Worm (Caenorhabditis elegans) whole organism, young adult: ENCODE measurements around the gene far-8.

Source experiments
- B0261.1 ChIP-seq: sonication (generic microtip); optimal IDR thresholded peaks from 2 replicates; lab custom pipeline; 2016; ENCODE audit warnings: mild to moderate bottlenecking, missing genetic modification characterization, moderate library complexity, missing compliant biosample characterization
- B0336.3 ChIP-seq: fragments of 200-800 bp; sonication (Bioruptor generic); IDR thresholded peaks from 2 replicates; pipeline ENCODE4 v1.3.6; 2022; ENCODE audit warnings: missing genetic modification characterization, missing compliant biosample characterization
- D2030.7 ChIP-seq: fragments of 200-800 bp; sonication (Bioruptor generic); IDR thresholded peaks from 2 replicates; pipeline ENCODE4 v1.3.6; 2022; ENCODE audit warnings: missing genetic modification reagents, missing genetic modification characterization, missing compliant biosample characterization
- F23B12.7 ChIP-seq: sonication (generic microtip); optimal IDR thresholded peaks from 2 replicates; lab custom pipeline; 2017; ENCODE audit warnings: missing genetic modification characterization, mild to moderate bottlenecking, missing compliant biosample characterization, antibody characterized with exemption, moderate library complexity; ENCODE audit not compliant: insufficient read depth
- F49E8.2 ChIP-seq: sonication (generic microtip); optimal IDR thresholded peaks from 3 replicates; lab custom pipeline; 2017; ENCODE audit warnings: missing genetic modification characterization, mild to moderate bottlenecking, missing compliant biosample characterization, antibody characterized with exemption, moderate library complexity; ENCODE audit not compliant: insufficient read depth
- F57C9.4 ChIP-seq: sonication (generic microtip); optimal IDR thresholded peaks from 2 replicates; lab custom pipeline; 2017; ENCODE audit warnings: mild to moderate bottlenecking, missing genetic modification characterization, missing compliant biosample characterization
- T07F8.4 ChIP-seq: sonication (generic microtip); optimal IDR thresholded peaks from 2 replicates; lab custom pipeline; 2016; ENCODE audit warnings: mild to moderate bottlenecking, missing genetic modification characterization, moderate library complexity, missing compliant biosample characterization
- Y53F4B.3 ChIP-seq: fragments of 200-800 bp; sonication (Bioruptor generic); IDR thresholded peaks from 2 replicates; pipeline ENCODE4 v1.3.6; 2022; ENCODE audit warnings: missing genetic modification reagents, missing genetic modification characterization, missing compliant biosample characterization
- Y56A3A.18 ChIP-seq: fragments of 200-800 bp; sonication (Bioruptor generic); IDR thresholded peaks from 2 replicates; pipeline ENCODE4 v1.3.6; 2022; ENCODE audit warnings: missing genetic modification reagents, missing genetic modification characterization, missing compliant biosample characterization
- ZK185.1 ChIP-seq: sonication (generic microtip); optimal IDR thresholded peaks from 2 replicates; lab custom pipeline; 2016; ENCODE audit warnings: mild to moderate bottlenecking, missing genetic modification characterization, missing compliant biosample characterization; ENCODE audit not compliant: poor library complexity, severe bottlenecking
- aptf-3 ChIP-seq: fragments of 200-800 bp; sonication (Bioruptor generic); IDR thresholded peaks from 2 replicates; pipeline ENCODE4 v1.3.6; 2022; ENCODE audit warnings: missing genetic modification characterization, missing compliant biosample characterization
- attf-3 ChIP-seq: fragments of 200-800 bp; sonication (Bioruptor generic); conservative IDR thresholded peaks from 2 replicates; pipeline ENCODE4 v1.3.6; 2022; ENCODE audit warnings: missing genetic modification reagents, missing genetic modification characterization, missing compliant biosample characterization
- bed-2 ChIP-seq: fragments of 200-800 bp; sonication (Bioruptor generic); IDR thresholded peaks from 2 replicates; pipeline ENCODE4 v1.3.6; 2022; ENCODE audit warnings: missing genetic modification reagents, missing genetic modification characterization, missing compliant biosample characterization
- chd-7 ChIP-seq: sonication (generic microtip); optimal IDR thresholded peaks from 2 replicates; lab custom pipeline; 2016; ENCODE audit warnings: mild to moderate bottlenecking, missing genetic modification characterization, moderate library complexity, missing compliant biosample characterization
- egrh-3 ChIP-seq: fragments of 200-800 bp; sonication (Bioruptor generic); IDR thresholded peaks from 2 replicates; pipeline ENCODE4 v1.3.6; 2022; ENCODE audit warnings: missing genetic modification reagents, missing genetic modification characterization, missing compliant biosample characterization
- hlh-12 ChIP-seq: sonication (generic microtip); optimal IDR thresholded peaks from 2 replicates; lab custom pipeline; 2016; ENCODE audit warnings: missing genetic modification characterization, missing compliant biosample characterization
- hmg-1.2 ChIP-seq: fragments of 200-800 bp; sonication (Bioruptor generic); IDR thresholded peaks from 2 replicates; pipeline ENCODE4 v1.3.6; 2022; ENCODE audit warnings: missing genetic modification reagents, missing genetic modification characterization, missing compliant biosample characterization
- lsy-27 ChIP-seq: sonication (generic microtip); optimal IDR thresholded peaks from 2 replicates; lab custom pipeline; 2017; ENCODE audit warnings: missing genetic modification characterization, mild to moderate bottlenecking, missing compliant biosample characterization, antibody characterized with exemption, missing genotype, borderline replicate concordance; ENCODE audit not compliant: insufficient read depth
- madf-8 ChIP-seq: fragments of 200-800 bp; sonication (Bioruptor generic); conservative IDR thresholded peaks from 2 replicates; pipeline ENCODE4 v1.3.6; 2022; ENCODE audit warnings: missing genetic modification reagents, missing genetic modification characterization, missing compliant biosample characterization
- mes-4 ChIP-seq: sonication (generic microtip); optimal IDR thresholded peaks from 2 replicates; lab custom pipeline; 2016; ENCODE audit warnings: missing genotype, missing genetic modification characterization, missing compliant biosample characterization
- nfya-1 ChIP-seq: sonication (generic microtip); optimal IDR thresholded peaks from 2 replicates; lab custom pipeline; 2017; ENCODE audit warnings: antibody characterized with exemption, missing compliant biosample characterization, missing genetic modification characterization, borderline replicate concordance; ENCODE audit not compliant: insufficient read depth
- nfyb-1 ChIP-seq: fragments of 200-800 bp; sonication (Bioruptor generic); IDR thresholded peaks from 2 replicates; pipeline ENCODE4 v1.3.6; 2022; ENCODE audit warnings: missing genetic modification reagents, missing genetic modification characterization, missing compliant biosample characterization
- nhr-90 ChIP-seq: sonication (generic microtip); optimal IDR thresholded peaks from 2 replicates; lab custom pipeline; 2016; ENCODE audit warnings: missing genotype, mild to moderate bottlenecking, missing genetic modification characterization, missing compliant biosample characterization
- pbrm-1 ChIP-seq: fragments of 200-800 bp; sonication (Bioruptor generic); IDR thresholded peaks from 2 replicates; pipeline ENCODE4 v1.3.6; 2022; ENCODE audit warnings: missing genetic modification reagents, missing genetic modification characterization, missing compliant biosample characterization
- rcor-1 ChIP-seq: fragments of 200-800 bp; sonication (Bioruptor generic); IDR thresholded peaks from 2 replicates; pipeline ENCODE4 v1.3.6; 2022; ENCODE audit warnings: missing genetic modification reagents, missing genetic modification characterization, missing compliant biosample characterization
- snpc-1.1 ChIP-seq: sonication (generic microtip); optimal IDR thresholded peaks from 2 replicates; lab custom pipeline; 2017; ENCODE audit warnings: missing genetic modification characterization, mild to moderate bottlenecking, missing compliant biosample characterization, antibody characterized with exemption, moderate library complexity, missing genotype, missing genetic modification reagents; ENCODE audit not compliant: insufficient read depth
- snpc-3.4 ChIP-seq: sonication (generic microtip); optimal IDR thresholded peaks from 2 replicates; lab custom pipeline; 2017; ENCODE audit warnings: missing genetic modification characterization, mild to moderate bottlenecking, missing compliant biosample characterization, antibody characterized with exemption, moderate library complexity, missing genotype, missing genetic modification reagents
- snpc-4 ChIP-seq, 5 experiments: fragments of 150-350 bp in 1 of 5; sonication (generic microtip) in 4 of 5; optimal IDR thresholded peaks; 2 replicates each; lab custom pipeline; 2014 to 2018; ENCODE audit warnings: missing genetic modification characterization in 5 of 5, missing biosample characterization in 3 of 5, antibody characterized with exemption in 2 of 5, mild to moderate bottlenecking in 2 of 5, missing compliant biosample characterization in 2 of 5, missing genotype in 2 of 5, moderate library complexity in 2 of 5, missing genetic modification reagents in 1 of 5
- tlf-1 ChIP-seq: fragments of 200-800 bp; sonication (Bioruptor generic); optimal IDR thresholded peaks from 2 replicates; lab custom pipeline; 2018; ENCODE audit warnings: mild to moderate bottlenecking, missing genetic modification characterization, missing compliant biosample characterization
- zfh-2 ChIP-seq: fragments of 200-800 bp; sonication (Bioruptor generic); conservative IDR thresholded peaks from 2 replicates; pipeline ENCODE4 v1.3.6; 2022; ENCODE audit warnings: missing genetic modification reagents, missing genetic modification characterization, missing compliant biosample characterization

The far-8 gene

DNA sequence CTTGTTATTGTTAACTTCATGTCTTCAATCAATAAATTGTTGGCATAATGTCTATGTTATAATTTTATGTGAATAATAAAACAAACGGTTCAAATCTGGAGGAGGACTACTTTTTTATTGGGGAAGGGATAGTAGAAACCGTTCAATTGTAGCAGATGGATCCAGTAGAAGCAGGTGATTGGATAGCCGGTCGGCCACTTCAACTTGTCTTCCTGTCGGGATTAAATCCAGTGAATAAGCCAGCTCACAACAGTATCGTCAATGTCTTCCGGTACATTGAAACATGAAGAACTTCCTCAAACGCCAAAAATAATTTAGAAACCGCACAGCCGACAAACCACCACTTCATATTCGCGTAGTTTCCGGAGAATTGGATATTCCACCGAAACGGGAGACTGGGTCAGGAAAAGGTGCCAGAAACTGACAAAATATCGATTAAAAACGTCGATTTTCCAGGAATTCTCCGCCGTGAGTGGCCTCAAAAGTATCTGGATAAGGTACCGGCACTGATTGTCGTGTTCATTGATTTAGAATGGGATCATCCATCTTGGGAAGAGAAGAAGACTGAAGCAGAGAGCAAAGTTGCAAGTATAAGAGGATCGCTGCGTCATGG is 47.6 kb upstream of the far-8 start, which contains the start of gene trpp-11 (continued):
- TF ChIP-seq nfyb-1: 0 out of 2 replicates have a peak, but pooled peaks have one; percentile 57

DNA sequence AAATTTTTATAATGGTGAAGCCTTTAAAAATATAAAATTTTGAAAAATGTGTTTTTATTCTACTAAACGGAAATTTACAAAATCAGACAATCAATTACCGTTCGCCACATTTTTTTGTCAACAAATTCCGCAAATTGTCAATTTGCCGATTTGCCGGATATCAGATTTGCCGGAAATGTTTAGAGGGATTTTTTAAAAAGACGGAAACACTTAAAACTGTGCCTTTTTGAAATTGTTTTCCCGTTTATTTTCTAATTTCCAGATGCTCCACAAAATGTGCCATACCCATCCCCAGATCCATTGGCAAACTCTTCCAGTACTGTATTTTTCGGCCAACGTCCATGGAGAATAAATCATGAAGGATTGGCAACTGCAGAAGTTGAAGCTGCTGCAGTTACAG is 45.2 kb upstream of the far-8 start:
- no peak for TF ChIP-seq F23B12.7
- no peak for TF ChIP-seq ZK185.1 (tag; lab: Kevin White, UChicago)
- TF ChIP-seq snpc-1.1: no peak
- no peak for TF ChIP-seq F49E8.2 (tag; lab: Kevin White, UChicago)
- TF ChIP-seq mes-4 (tag; lab: Kevin White, UChicago): no peak
- TF ChIP-seq madf-8 (GFP tag; lab: Robert Waterston, UW): no peak
- no peak for TF ChIP-seq Y56A3A.18 (GFP tag; lab: Robert Waterston, UW)
- no peak for TF ChIP-seq chd-7 (tag; lab: Kevin White, UChicago)

DNA sequence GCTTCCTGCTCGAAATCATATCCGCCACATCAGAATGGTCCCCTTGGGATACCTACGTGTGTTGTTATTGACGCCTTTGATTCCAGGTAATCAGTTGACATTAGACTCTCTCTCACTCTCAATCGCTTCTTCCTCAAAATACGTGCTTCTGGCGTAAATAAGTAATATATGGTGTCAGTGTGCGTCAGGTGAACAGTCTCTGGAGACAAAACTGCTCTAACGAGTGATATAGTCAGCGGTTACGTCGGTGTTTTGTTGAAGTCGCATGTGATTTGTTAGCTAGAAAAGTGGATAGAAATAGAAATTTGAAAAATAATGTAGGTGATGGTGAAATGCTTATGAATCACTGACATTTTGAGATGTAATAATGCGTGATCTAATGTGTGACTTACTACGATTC is 40.7 kb upstream of the far-8 start:
- TF ChIP-seq pbrm-1 (GFP tag; lab: Robert Waterston, UW): no peak
- no peak for TF ChIP-seq lsy-27 (tag; lab: Kevin White, UChicago)
- no peak for TF ChIP-seq B0336.3 (GFP tag; lab: Robert Waterston, UW)
- TF ChIP-seq bed-2 (GFP tag; lab: Robert Waterston, UW): no peak
- TF ChIP-seq nfya-1: no peak
- TF ChIP-seq hmg-1.2: no peak
- TF ChIP-seq nhr-90 (tag; lab: Kevin White, UChicago): no peak
- no peak for TF ChIP-seq rcor-1 (GFP tag; lab: Robert Waterston, UW)
- TF ChIP-seq D2030.7 (GFP tag; lab: Robert Waterston, UW): no peak
- TF ChIP-seq F57C9.4 (tag; lab: Kevin White, UChicago): no peak
- TF ChIP-seq hlh-12 (tag; lab: Kevin White, UChicago): no peak
- no peak for TF ChIP-seq ZK185.1 (tag; lab: Kevin White, UChicago)
- TF ChIP-seq B0261.1 (tag; lab: Kevin White, UChicago): no peak
- no peak for TF ChIP-seq nfyb-1
- TF ChIP-seq attf-3: no peak
- TF ChIP-seq snpc-3.4 (tag; lab: Kevin White, UChicago): no peak

DNA sequence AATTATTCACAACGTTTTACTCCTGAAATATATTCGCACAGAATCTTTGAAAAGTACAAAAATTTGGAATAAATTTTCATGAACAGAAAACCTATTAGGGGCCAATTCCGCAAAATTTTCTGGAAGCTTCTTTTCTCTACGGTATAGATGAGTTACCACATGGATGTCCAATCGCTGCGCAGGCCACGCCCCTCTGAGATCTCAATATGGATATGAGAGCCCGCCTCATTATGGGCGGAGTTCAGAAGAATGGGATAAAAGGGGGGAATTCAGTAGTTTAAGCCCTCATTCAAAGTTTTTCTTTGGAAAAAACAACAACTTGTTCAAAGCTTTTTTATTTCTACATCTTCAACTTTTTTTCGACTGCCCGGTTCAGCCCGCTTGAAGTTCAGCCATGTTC is 31.2 kb upstream of the far-8 start, which contains the start of gene daf-7:
daf-7 (plus strand) TSS at position 301 of the 400 bp plus-strand sequence.
- TF ChIP-seq Y56A3A.18 (GFP tag; lab: Robert Waterston, UW) (no peak), T07F8.4 (tag; lab: Kevin White, UChicago) (no peak)

DNA sequence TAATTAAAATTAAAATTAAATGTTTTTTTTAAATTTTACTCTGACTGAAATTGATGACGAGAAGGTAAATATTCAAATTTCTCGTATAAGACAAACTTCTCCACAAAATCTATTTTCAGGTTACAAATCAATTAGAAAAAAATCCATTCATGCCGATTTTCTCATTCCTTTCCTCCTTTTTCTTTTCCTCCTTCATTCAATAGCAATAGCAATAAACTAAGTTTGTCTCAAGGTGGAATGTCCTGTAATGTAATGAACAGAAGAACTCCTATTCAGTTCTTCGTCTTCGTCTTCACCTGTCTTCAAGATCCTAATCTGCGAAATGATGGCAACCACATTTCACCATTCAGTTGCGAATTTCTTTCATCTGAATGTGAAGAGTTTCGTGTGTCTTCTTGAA is 26.9 kb upstream of the far-8 start, which contains the start of gene dac-1:
dac-1 (plus strand) TSS at position 301 of the 400 bp plus-strand sequence.
- no peak for TF ChIP-seq egrh-3 (GFP tag; lab: Robert Waterston, UW)

DNA sequence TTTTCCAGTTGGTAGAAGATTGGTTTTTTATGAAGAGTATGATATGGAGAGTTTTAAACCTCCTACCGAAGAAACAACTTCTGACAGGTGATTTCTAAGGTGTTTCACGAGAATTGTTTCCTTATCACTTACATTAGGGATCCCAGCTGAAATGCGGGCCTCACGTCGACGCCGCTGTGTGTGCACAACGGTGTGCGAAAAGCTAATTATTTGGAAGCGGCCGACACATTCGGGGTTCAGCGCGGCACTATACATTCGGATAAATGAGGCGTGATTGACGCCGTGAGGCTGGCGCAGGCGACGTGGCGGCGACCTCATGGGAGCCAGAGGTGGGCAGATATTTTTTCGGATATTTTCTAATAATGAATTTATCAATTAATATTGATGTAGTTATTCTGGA is 23.4 kb upstream of the far-8 start:
- TF ChIP-seq snpc-4 (GFP tag; optimal IDR thresholded peaks at IDR 0.05; lab: Kevin White, UChicago) (peak; percentile 44), snpc-4 (tag; optimal IDR thresholded peaks at IDR 0.05; lab: Kevin White, UChicago) (peak in 2 of 4 experiments; percentile 81 to 88), aptf-3 (GFP tag; lab: Robert Waterston, UW) (no peak), snpc-1.1 (peak; percentile 83), zfh-2 (0 out of 2 replicates have a peak, but pooled peaks have one; percentile 21), tlf-1 (GFP tag; lab: Kevin White, UChicago) (no peak), Y53F4B.3 (GFP tag; lab: Robert Waterston, UW) (no peak)
- TF ChIP-seq, all 124 proteins: peak for 3
